Worm (Caenorhabditis elegans): ENCODE data around the gene H04J21.4.
A peak's percentile ranks its signal among the peaks of the same experiment; 100 is the strongest.

- TF ChIP-seq fos-1 (tag; optimal IDR thresholded peaks at IDR 0.05) = peak; percentile 46
- peak; percentile 63 for TF ChIP-seq snpc-4 (tag; optimal IDR thresholded peaks at IDR 0.05)
- TF ChIP-seq ama-1 (optimal IDR thresholded peaks at IDR 0.05) = peak; percentile 13
- peak; percentile 87 for TF ChIP-seq crh-2 (tag; optimal IDR thresholded peaks at IDR 0.05)
- peak; percentile 56 for TF ChIP-seq nhr-6 (tag; optimal IDR thresholded peaks at IDR 0.05)
- no peak for TF ChIP-seq nhr-11 (tag; optimal IDR thresholded peaks at IDR 0.05)
- TF ChIP-seq nhr-25 (tag; optimal IDR thresholded peaks at IDR 0.05) = peak; percentile 50
- TF ChIP-seq R02D3.7 (tag; optimal IDR thresholded peaks at IDR 0.05) = peak; percentile 25
- TF ChIP-seq lin-39 (tag; optimal IDR thresholded peaks at IDR 0.05) = no peak
Observed at ce11 chrIII:2375918-2376317, 7.6 kb upstream of the H04J21.4 start, which contains the start of gene H14E04.2.
